Fruit fly (Drosophila melanogaster) whole organism, embryonic: Measurements from ENCODE around the gene Rbfox1.

Experiments
- ATbp ChIP-seq: fragments of 200-800 bp; sonication (Bioruptor generic); optimal IDR thresholded peaks from 2 replicates; lab custom pipeline; 2017; ENCODE audit warnings: missing biosample characterization, mild to moderate bottlenecking, missing genetic modification characterization, missing genetic modification reagents
- Asciz ChIP-seq: fragments of 200-800 bp; sonication (Bioruptor generic); optimal IDR thresholded peaks from 2 replicates; lab custom pipeline; 2017; ENCODE audit warnings: missing biosample characterization, mild to moderate bottlenecking, missing genetic modification characterization, missing genetic modification reagents
- B-H2 ChIP-seq: fragments of 200-800 bp; sonication (Bioruptor generic); optimal IDR thresholded peaks from 2 replicates; lab custom pipeline; 2018; ENCODE audit warnings: missing biosample characterization, mild to moderate bottlenecking, missing genetic modification characterization
- CG10147 ChIP-seq: fragments of 200-800 bp; sonication (Bioruptor generic); optimal IDR thresholded peaks from 2 replicates; lab custom pipeline; 2019; ENCODE audit warnings: missing biosample characterization, mild to moderate bottlenecking, missing genetic modification characterization, moderate library complexity
- CG10321 ChIP-seq: fragments of 200-800 bp; sonication (Bioruptor generic); IDR thresholded peaks from 2 replicates; pipeline ENCODE4 v1.3.6; 2022; ENCODE audit warnings: missing biosample characterization, missing genetic modification characterization
- CG10366 ChIP-seq: fragments of 200-800 bp; sonication (Bioruptor generic); IDR thresholded peaks from 2 replicates; pipeline ENCODE4 v1.3.6; 2022; ENCODE audit warnings: missing biosample characterization, missing genetic modification characterization
- CG11247 ChIP-seq: fragments of 200-800 bp; sonication (Bioruptor generic); IDR thresholded peaks from 2 replicates; pipeline ENCODE4 v1.3.6; 2022; ENCODE audit warnings: missing biosample characterization, missing genetic modification characterization
- CG16813 ChIP-seq: fragments of 200-800 bp; sonication (Bioruptor generic); IDR thresholded peaks from 3 replicates; pipeline ENCODE4 v1.3.6; 2022; ENCODE audit warnings: missing biosample characterization, missing genetic modification characterization; ENCODE audit not compliant: partially characterized antibody
- CG17385 ChIP-seq: fragments of 200-800 bp; sonication (Bioruptor generic); optimal IDR thresholded peaks from 3 replicates; lab custom pipeline; 2018; ENCODE audit warnings: missing biosample characterization, mild to moderate bottlenecking, missing genetic modification characterization
- CG2889 ChIP-seq: fragments of 200-800 bp; sonication (Bioruptor generic); IDR thresholded peaks from 3 replicates; pipeline ENCODE4 v1.3.6; 2022; ENCODE audit warnings: missing biosample characterization, missing genetic modification characterization
- CG30431 ChIP-seq: fragments of 200-800 bp; sonication (Bioruptor generic); optimal IDR thresholded peaks from 2 replicates; lab custom pipeline; 2017; ENCODE audit warnings: missing biosample characterization, missing genetic modification characterization
- CG3163 ChIP-seq: fragments of 200-800 bp; sonication (Bioruptor generic); optimal IDR thresholded peaks from 3 replicates; lab custom pipeline; 2016; ENCODE audit warnings: missing biosample characterization, missing genetic modification characterization
- CG33557 ChIP-seq: fragments of 200-800 bp; sonication (Bioruptor generic); optimal IDR thresholded peaks from 2 replicates; lab custom pipeline; 2019; ENCODE audit warnings: missing biosample characterization, mild to moderate bottlenecking, missing genetic modification characterization, moderate library complexity
- CG4820 ChIP-seq: fragments of 200-800 bp; sonication (Bioruptor generic); optimal IDR thresholded peaks from 3 replicates; lab custom pipeline; 2016; ENCODE audit warnings: missing biosample characterization, missing genetic modification characterization
- CG6654 ChIP-seq: fragments of 200-800 bp; sonication (Bioruptor generic); optimal IDR thresholded peaks from 2 replicates; lab custom pipeline; 2017; ENCODE audit warnings: missing biosample characterization, mild to moderate bottlenecking, missing genetic modification characterization
- CG7839 ChIP-seq: fragments of 200-800 bp; sonication (Bioruptor generic); optimal IDR thresholded peaks from 3 replicates; lab custom pipeline; 2018; ENCODE audit warnings: missing biosample characterization, mild to moderate bottlenecking, missing genetic modification characterization, moderate library complexity
- CG7963 ChIP-seq: fragments of 200-800 bp; sonication (Bioruptor generic); IDR thresholded peaks from 3 replicates; pipeline ENCODE4 v1.3.6; 2022; ENCODE audit warnings: missing biosample characterization, missing genetic modification characterization; ENCODE audit not compliant: partially characterized antibody
- CTCF ChIP-seq: fragments of 200-800 bp; sonication (Bioruptor generic); optimal IDR thresholded peaks from 2 replicates; lab custom pipeline; 2017; ENCODE audit warnings: missing biosample characterization, mild to moderate bottlenecking, missing genetic modification characterization, moderate library complexity
- Dad ChIP-seq: fragments of 200-800 bp; sonication (Bioruptor generic); optimal IDR thresholded peaks from 3 replicates; lab custom pipeline; 2016; ENCODE audit warnings: missing biosample characterization, missing genetic modification characterization
- Deaf1 ChIP-seq: fragments of 200-800 bp; optimal IDR thresholded peaks from 3 replicates; lab custom pipeline; 2019; ENCODE audit warnings: missing biosample characterization, mild to moderate bottlenecking, missing genetic modification characterization, moderate library complexity
- Dll ChIP-seq: fragments of 200-800 bp; sonication (Bioruptor generic); IDR thresholded peaks from 4 replicates; pipeline ENCODE4 v1.3.6; 2022; ENCODE audit warnings: missing biosample characterization, missing genetic modification characterization; ENCODE audit not compliant: partially characterized antibody
- Hmr ChIP-seq: fragments of 200-800 bp; sonication (Bioruptor generic); optimal IDR thresholded peaks from 3 replicates; lab custom pipeline; 2017; ENCODE audit warnings: mild to moderate bottlenecking, missing biosample characterization, missing genetic modification reagents, missing genetic modification characterization
- Jarid2 ChIP-seq: fragments of 200-800 bp; sonication (Bioruptor generic); optimal IDR thresholded peaks from 3 replicates; lab custom pipeline; 2017; ENCODE audit warnings: mild to moderate bottlenecking, missing biosample characterization, missing genetic modification reagents, missing genetic modification characterization
- Lhr ChIP-seq: fragments of 200-800 bp; sonication (Bioruptor generic); optimal IDR thresholded peaks from 3 replicates; lab custom pipeline; 2017; ENCODE audit warnings: mild to moderate bottlenecking, missing biosample characterization, missing genetic modification reagents, missing genetic modification characterization
- NC2β ChIP-seq: fragments of 200-800 bp; sonication (Bioruptor generic); optimal IDR thresholded peaks from 2 replicates; lab custom pipeline; 2016; ENCODE audit warnings: missing biosample characterization, missing genetic modification characterization
- NK7.1 ChIP-seq: fragments of 200-800 bp; sonication (Bioruptor generic); optimal IDR thresholded peaks from 3 replicates; lab custom pipeline; 2016; ENCODE audit warnings: missing biosample characterization, missing genetic modification characterization
- Opbp ChIP-seq: fragments of 200-800 bp; sonication (Bioruptor generic); IDR thresholded peaks from 3 replicates; pipeline ENCODE4 v1.3.6; 2022; ENCODE audit warnings: missing biosample characterization, missing genetic modification characterization; ENCODE audit not compliant: partially characterized antibody
- PHDP ChIP-seq: fragments of 200-800 bp; sonication (Bioruptor generic); optimal IDR thresholded peaks from 3 replicates; lab custom pipeline; 2018; ENCODE audit warnings: missing biosample characterization, mild to moderate bottlenecking, missing genetic modification characterization, moderate library complexity
- Poxn ChIP-seq: fragments of 200-800 bp; sonication (Bioruptor generic); IDR thresholded peaks from 2 replicates; pipeline ENCODE4 v1.3.6; 2022; ENCODE audit warnings: missing biosample characterization, missing genetic modification characterization
- Sox100B ChIP-seq: fragments of 200-800 bp; sonication (Bioruptor generic); optimal IDR thresholded peaks from 3 replicates; lab custom pipeline; 2018; ENCODE audit warnings: missing biosample characterization, mild to moderate bottlenecking, missing genetic modification characterization
- Vsx1 ChIP-seq: fragments of 200-800 bp; sonication (Bioruptor generic); optimal IDR thresholded peaks from 2 replicates; lab custom pipeline; 2017; ENCODE audit warnings: missing biosample characterization, mild to moderate bottlenecking, missing genetic modification characterization, missing genetic modification reagents
- cato ChIP-seq: fragments of 200-800 bp; sonication (Bioruptor generic); optimal IDR thresholded peaks from 2 replicates; lab custom pipeline; 2016; ENCODE audit warnings: missing biosample characterization, missing genetic modification characterization, borderline replicate concordance
- cg ChIP-seq: fragments of 200-800 bp; sonication (Bioruptor generic); optimal IDR thresholded peaks from 3 replicates; lab custom pipeline; 2019; ENCODE audit warnings: missing biosample characterization, mild to moderate bottlenecking, missing genetic modification characterization, moderate library complexity
- exex ChIP-seq: fragments of 200-800 bp; sonication (Bioruptor generic); optimal IDR thresholded peaks from 4 replicates; lab custom pipeline; 2018; ENCODE audit warnings: missing biosample characterization, mild to moderate bottlenecking, missing genetic modification characterization, moderate library complexity
- insv ChIP-seq, 2 experiments: fragments of 200-800 bp; sonication (Bioruptor generic); optimal IDR thresholded peaks; 3 replicates each; lab custom pipeline; 2016 to 2018; ENCODE audit warnings: missing biosample characterization in 2 of 2, missing genetic modification characterization in 2 of 2
- jing ChIP-seq: fragments of 200-800 bp; sonication (Bioruptor generic); optimal IDR thresholded peaks from 2 replicates; lab custom pipeline; 2018; ENCODE audit warnings: missing biosample characterization, mild to moderate bottlenecking, missing genetic modification characterization
- jumu ChIP-seq: fragments of 200-800 bp; sonication (Bioruptor generic); optimal IDR thresholded peaks from 3 replicates; lab custom pipeline; 2016; ENCODE audit warnings: missing biosample characterization, missing genetic modification characterization
- maf-S ChIP-seq: fragments of 200-800 bp; sonication (Bioruptor generic); optimal IDR thresholded peaks from 2 replicates; lab custom pipeline; 2016; ENCODE audit warnings: missing biosample characterization, missing genetic modification characterization
- mam ChIP-seq: fragments of 200-800 bp; sonication (Bioruptor generic); optimal IDR thresholded peaks from 3 replicates; lab custom pipeline; 2016; ENCODE audit warnings: missing biosample characterization, missing genetic modification characterization
- nau ChIP-seq: fragments of 200-800 bp; sonication (Bioruptor generic); optimal IDR thresholded peaks from 3 replicates; lab custom pipeline; 2017; ENCODE audit warnings: missing biosample characterization, mild to moderate bottlenecking, missing genetic modification characterization, missing genetic modification reagents
- pita ChIP-seq: fragments of 200-800 bp; sonication (Bioruptor generic); optimal IDR thresholded peaks from 2 replicates; lab custom pipeline; 2017; ENCODE audit warnings: missing biosample characterization, mild to moderate bottlenecking, missing genetic modification characterization
- pum ChIP-seq: fragments of 200-800 bp; sonication (Bioruptor generic); optimal IDR thresholded peaks from 2 replicates; lab custom pipeline; 2016; ENCODE audit warnings: missing biosample characterization, missing genetic modification characterization
- rib ChIP-seq: fragments of 200-800 bp; sonication (Bioruptor generic); IDR thresholded peaks from 2 replicates; pipeline ENCODE4 v1.3.6; 2022; ENCODE audit warnings: missing biosample characterization, missing genetic modification characterization
- salm ChIP-seq: fragments of 200-800 bp; sonication (Bioruptor generic); optimal IDR thresholded peaks from 2 replicates; lab custom pipeline; 2018; ENCODE audit warnings: missing biosample characterization, mild to moderate bottlenecking, missing genetic modification characterization
- stwl ChIP-seq: fragments of 200-800 bp; sonication (Bioruptor generic); optimal IDR thresholded peaks from 3 replicates; lab custom pipeline; 2018; ENCODE audit warnings: missing biosample characterization, mild to moderate bottlenecking, missing genetic modification characterization, moderate library complexity
- tio ChIP-seq: fragments of 200-800 bp; sonication (Bioruptor generic); optimal IDR thresholded peaks from 2 replicates; lab custom pipeline; 2017; ENCODE audit warnings: missing biosample characterization, missing genetic modification characterization, inconsistent platforms
- unc-4 ChIP-seq: fragments of 200-800 bp; sonication (Bioruptor generic); IDR thresholded peaks from 2 replicates; pipeline ENCODE4 v1.3.6; 2022; ENCODE audit warnings: missing biosample characterization, missing genetic modification characterization; ENCODE audit not compliant: partially characterized antibody
- wek ChIP-seq: fragments of 200-800 bp; sonication (Bioruptor generic); optimal IDR thresholded peaks from 3 replicates; lab custom pipeline; 2018; ENCODE audit warnings: missing biosample characterization, mild to moderate bottlenecking, missing genetic modification characterization, moderate library complexity
- zen2 ChIP-seq: fragments of 200-800 bp; sonication (Bioruptor generic); IDR thresholded peaks from 3 replicates; pipeline ENCODE4 v1.3.6; 2022; ENCODE audit warnings: missing biosample characterization, missing genetic modification characterization; ENCODE audit not compliant: partially characterized antibody
- zf30C ChIP-seq: fragments of 200-800 bp; sonication (Bioruptor generic); optimal IDR thresholded peaks from 3 replicates; lab custom pipeline; 2018; ENCODE audit warnings: missing biosample characterization, mild to moderate bottlenecking, missing genetic modification characterization

The Rbfox1 gene

dm6 chr3L:10554489-10554888 lies 73.3 kb downstream of the Rbfox1 start (continued):
- peak; percentile 83 for TF ChIP-seq CG33557
- TF ChIP-seq tio (GFP tag; lab: Kevin White, UChicago), result peak; percentile 77
- TF ChIP-seq zen2 (GFP tag; lab: Robert Waterston, UW), result no peak
- peak; percentile 90 for TF ChIP-seq CG7839 (tag; lab: Kevin White, UChicago)
- TF ChIP-seq CG2889 (GFP tag; lab: Robert Waterston, UW), result no peak
- peak; percentile 49 for TF ChIP-seq maf-S (GFP tag; lab: Kevin White, UChicago)
- TF ChIP-seq Jarid2 (GFP tag; lab: Kevin White, UChicago), result no peak
- peak; percentile 50; the same call in 1 of the 2 replicates for TF ChIP-seq CG11247 (GFP tag; lab: Robert Waterston, UW)
- TF ChIP-seq Deaf1 (tag; lab: Kevin White, UChicago), result peak; percentile 67
- TF ChIP-seq CG7963, result no peak
- TF ChIP-seq pita, result no peak
- peak; percentile 27 for TF ChIP-seq wek (GFP tag; lab: Kevin White, UChicago)
- peak; percentile 56 for TF ChIP-seq Lhr (GFP tag; lab: Kevin White, UChicago)
- peak; percentile 59 for TF ChIP-seq cato (GFP tag; lab: Kevin White, UChicago)
- peak; percentile 75 for TF ChIP-seq CG10147 (GFP tag; lab: Kevin White, UChicago)
- TF ChIP-seq CTCF (GFP tag; lab: Kevin White, UChicago), result peak; percentile 51
- peak; percentile 82 for TF ChIP-seq Asciz (GFP tag; lab: Kevin White, UChicago)
- TF ChIP-seq Sox100B (GFP tag; lab: Kevin White, UChicago), result peak; percentile 85
- peak; percentile 74 for TF ChIP-seq pum (GFP tag; lab: Kevin White, UChicago)
- TF ChIP-seq cg (GFP tag; lab: Kevin White, UChicago), result no peak
- TF ChIP-seq Dad (GFP tag; lab: Kevin White, UChicago), result peak; percentile 62
- peak; percentile 55 for TF ChIP-seq Vsx1 (GFP tag; lab: Kevin White, UChicago)
- TF ChIP-seq zf30C, result peak; percentile 93
- peak; percentile 31 for TF ChIP-seq jing
- TF ChIP-seq CG16813 (GFP tag; lab: Robert Waterston, UW), result no peak
- TF ChIP-seq nau (GFP tag; lab: Kevin White, UChicago), result peak; percentile 77
- TF ChIP-seq CG6654 (GFP tag; lab: Kevin White, UChicago), result peak; percentile 72
- TF ChIP-seq Dll (GFP tag; lab: Robert Waterston, UW), result no peak
- TF ChIP-seq ATbp, result peak; percentile 81
- peak; percentile 80 for TF ChIP-seq CG10366
- TF ChIP-seq NK7.1, result peak; percentile 58
- no peak for TF ChIP-seq Poxn (GFP tag; lab: Robert Waterston, UW)
- TF ChIP-seq Hmr (GFP tag; lab: Kevin White, UChicago), result peak; percentile 71
- TF ChIP-seq insv (GFP tag; optimal IDR thresholded peaks at IDR 0.05; lab: Kevin White, UChicago), result no peak
- peak; percentile 59 for TF ChIP-seq jumu (GFP tag; lab: Kevin White, UChicago)
- TF ChIP-seq PHDP (tag; lab: Kevin White, UChicago), result peak; percentile 83
- peak; percentile 42; the same call in 1 of the 2 replicates for TF ChIP-seq CG10321 (GFP tag; lab: Robert Waterston, UW)
- TF ChIP-seq stwl, result peak; percentile 47
- TF ChIP-seq mam (GFP tag; lab: Kevin White, UChicago), result peak; percentile 49
- peak; percentile 4 for TF ChIP-seq exex (tag; lab: Kevin White, UChicago)
- TF ChIP-seq rib (GFP tag; lab: Robert Waterston, UW), result peak; percentile 54; the same call in 1 of the 2 replicates
- TF ChIP-seq CG3163 (GFP tag; lab: Kevin White, UChicago), result peak; percentile 40
- peak; percentile 63 for TF ChIP-seq salm (tag; lab: Kevin White, UChicago)
- peak; percentile 70 for TF ChIP-seq CG17385 (GFP tag; lab: Kevin White, UChicago)
- TF ChIP-seq B-H2 (GFP tag; lab: Kevin White, UChicago), result no peak
- peak; percentile 89 for TF ChIP-seq CG4820 (GFP tag; lab: Kevin White, UChicago)
- TF ChIP-seq unc-4 (GFP tag; lab: Robert Waterston, UW), result no peak
- TF ChIP-seq Opbp (GFP tag; lab: Robert Waterston, UW), result no peak
- TF ChIP-seq NC2β (GFP tag; lab: Kevin White, UChicago), result peak; percentile 72
- TF ChIP-seq CG30431, result peak; percentile 66
